Worm (Caenorhabditis elegans) whole organism, L4 larva: ENCODE data around the gene F47E1.1.

ENCODE experiments used
- Y75B8A.6 ChIP-seq: fragments of 200-800 bp; sonication (Bioruptor generic); IDR thresholded peaks from 2 replicates; pipeline ENCODE4 v1.3.6; 2022; ENCODE audit warnings: missing genetic modification reagents, missing genetic modification characterization, missing compliant biosample characterization
- ZK546.5 ChIP-seq, 2 experiments: sonication (generic microtip); optimal IDR thresholded peaks; 2 replicates each; lab custom pipeline; 2017; ENCODE audit warnings: missing biosample characterization in 2 of 2, missing genetic modification characterization in 2 of 2
- aly-2 ChIP-seq: sonication (generic microtip); optimal IDR thresholded peaks from 2 replicates; lab custom pipeline; 2018; ENCODE audit warnings: missing biosample characterization, missing genetic modification characterization
- ama-1 ChIP-seq: fragments of 150-350 bp; optimal IDR thresholded peaks from 2 replicates; lab custom pipeline; 2014; ENCODE audit warnings: inconsistent platforms, mixed read lengths
- attf-4 ChIP-seq: sonication (generic microtip); optimal IDR thresholded peaks from 3 replicates; lab custom pipeline; 2017; ENCODE audit warnings: missing biosample characterization, missing genetic modification characterization
- ceh-62 ChIP-seq: sonication (generic microtip); optimal IDR thresholded peaks from 2 replicates; lab custom pipeline; 2017; ENCODE audit warnings: missing biosample characterization, missing genetic modification characterization
- egl-43 ChIP-seq: fragments of 200-800 bp; sonication (Bioruptor generic); IDR thresholded peaks from 2 replicates; pipeline ENCODE4 v1.3.6; 2022; ENCODE audit warnings: missing genetic modification reagents, missing genetic modification characterization, missing compliant biosample characterization
- jun-1 ChIP-seq: fragments of 150-350 bp; optimal IDR thresholded peaks from 2 replicates; lab custom pipeline; 2014; ENCODE audit warnings: missing biosample characterization, missing genetic modification reagents, missing genetic modification characterization
- nhr-237 ChIP-seq: sonication (generic microtip); optimal IDR thresholded peaks from 2 replicates; lab custom pipeline; 2017; ENCODE audit warnings: missing biosample characterization, missing genetic modification characterization
- snpc-4 ChIP-seq: fragments of 150-350 bp; optimal IDR thresholded peaks from 2 replicates; lab custom pipeline; 2014; ENCODE audit warnings: missing biosample characterization, missing genetic modification characterization
- unc-130 ChIP-seq: sonication (generic microtip); optimal IDR thresholded peaks from 2 replicates; lab custom pipeline; 2016; ENCODE audit warnings: missing genetic modification reagents, missing genetic modification characterization, missing compliant biosample characterization
- vab-7 ChIP-seq: fragments of 200-800 bp; sonication (Bioruptor generic); IDR thresholded peaks from 2 replicates; pipeline ENCODE4 v1.3.6; 2022; ENCODE audit warnings: missing genetic modification reagents, missing genetic modification characterization, missing compliant biosample characterization
- zip-2 ChIP-seq: fragments of 150-350 bp; optimal IDR thresholded peaks from 2 replicates; lab custom pipeline; 2014; ENCODE audit warnings: missing biosample characterization, missing genetic modification characterization

DNA sequence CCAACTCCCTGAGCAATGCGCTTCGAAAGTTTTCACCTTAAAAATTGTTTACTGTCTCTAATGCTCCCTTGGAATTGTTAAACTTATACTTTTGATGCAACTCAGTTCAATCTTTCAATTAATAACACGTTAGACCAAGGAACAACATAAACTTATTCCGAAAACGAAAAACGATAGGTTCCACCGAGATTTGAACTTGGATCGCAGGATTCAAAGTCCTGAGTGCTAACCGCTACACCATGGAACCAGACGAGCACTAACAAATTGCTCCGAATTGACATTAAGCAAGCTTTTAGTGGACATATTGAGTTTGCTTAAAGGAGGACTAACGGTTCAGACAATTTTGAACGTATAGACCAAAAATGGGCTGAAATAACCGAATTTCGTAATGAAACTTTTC lies 2.5 kb upstream of the F47E1.1 start:
- TF ChIP-seq snpc-4 (no peak), vab-7 (GFP tag; lab: Robert Waterston, UW) (no peak), Y75B8A.6 (GFP tag; lab: Robert Waterston, UW) (no peak), unc-130 (GFP tag; lab: Kevin White, UChicago) (no peak), zip-2 (tag; lab: Kevin White, UChicago) (no peak), ama-1 (lab: Kevin White, UChicago) (no peak), egl-43 (GFP tag; lab: Robert Waterston, UW) (no peak), aly-2 (tag; lab: Kevin White, UChicago) (no peak), ceh-62 (tag; lab: Kevin White, UChicago) (no peak), ZK546.5 (tag; optimal IDR thresholded peaks at IDR 0.05; lab: Kevin White, UChicago) (no peak), jun-1 (tag; lab: Kevin White, UChicago) (no peak), nhr-237 (tag; lab: Kevin White, UChicago) (no peak), attf-4 (tag; lab: Kevin White, UChicago) (no peak)
